Worm (Caenorhabditis elegans): Measurements from ENCODE around the gene mom-2.

mom-2 gene

ce11 chrV:8370705-8371104 lies 14.9 kb downstream of the mom-2 start, which contains the start of gene gpa-2:
Gene gpa-2, plus strand, starts transcription at chrV:8371005.
- TF ChIP-seq elt-1 (tag; optimal IDR thresholded peaks at IDR 0.05; ENCODE audit: borderline replicate concordance, insufficient read depth) = no peak
- TF ChIP-seq cnd-1 (tag; optimal IDR thresholded peaks at IDR 0.05) = no peak
- TF ChIP-seq blmp-1 (tag; optimal IDR thresholded peaks at IDR 0.05) = no peak
- TF ChIP-seq lin-13 (tag; optimal IDR thresholded peaks at IDR 0.05) = no peak
- TF ChIP-seq unc-120 (tag; optimal IDR thresholded peaks at IDR 0.05; ENCODE audit: poor library complexity, severe bottlenecking) = no peak
- TF ChIP-seq ztf-11 (tag; optimal IDR thresholded peaks at IDR 0.05) = no peak
- TF ChIP-seq nhr-2 (tag; optimal IDR thresholded peaks at IDR 0.05) = no peak
- no peak for TF ChIP-seq bed-3 (GFP tag; optimal IDR thresholded peaks at IDR 0.05)
- TF ChIP-seq ceh-39 (tag; optimal IDR thresholded peaks at IDR 0.05) = no peak
- no peak for TF ChIP-seq elt-3 (tag; optimal IDR thresholded peaks at IDR 0.05)
- TF ChIP-seq mep-1 (tag; optimal IDR thresholded peaks at IDR 0.05) = no peak
- TF ChIP-seq ham-2 (GFP tag; optimal IDR thresholded peaks at IDR 0.05) = no peak
- TF ChIP-seq M03D4.4 (tag; optimal IDR thresholded peaks at IDR 0.05) = no peak
- TF ChIP-seq lsy-2 (tag; optimal IDR thresholded peaks at IDR 0.05) = no peak
- no peak for TF ChIP-seq ces-1 (GFP tag; optimal IDR thresholded peaks at IDR 0.05)

ce11 chrV:8375419-8375818 lies 19.6 kb downstream of the mom-2 start, which contains the start of gene F38E1.10:
Gene F38E1.10, minus strand, starts transcription at chrV:8375519.
- TF ChIP-seq sptf-1 (tag; optimal IDR thresholded peaks at IDR 0.05) = no peak
- no peak for TF ChIP-seq ces-1 (GFP tag; optimal IDR thresholded peaks at IDR 0.05)
- TF ChIP-seq nhr-12 (tag; optimal IDR thresholded peaks at IDR 0.05) = no peak
- no peak for TF ChIP-seq snpc-4 (tag; optimal IDR thresholded peaks at IDR 0.05)
- no peak for TF ChIP-seq mls-2 (tag; optimal IDR thresholded peaks at IDR 0.05)
- no peak for TF ChIP-seq pha-4 (tag; optimal IDR thresholded peaks at IDR 0.05)
- no peak for TF ChIP-seq unc-39 (tag; optimal IDR thresholded peaks at IDR 0.05)
- TF ChIP-seq mab-5 (tag; optimal IDR thresholded peaks at IDR 0.05) = no peak
- no peak for TF ChIP-seq nhr-76 (tag; optimal IDR thresholded peaks at IDR 0.05)
- no peak for TF ChIP-seq unc-120 (tag; optimal IDR thresholded peaks at IDR 0.05; ENCODE audit: poor library complexity, severe bottlenecking)
- no peak for TF ChIP-seq ceh-39 (tag; optimal IDR thresholded peaks at IDR 0.05)
- no peak for TF ChIP-seq tbx-8 (GFP tag; optimal IDR thresholded peaks at IDR 0.05)
- TF ChIP-seq lin-32 (GFP tag; optimal IDR thresholded peaks at IDR 0.05) = no peak
- no peak for TF ChIP-seq ztf-11 (tag; optimal IDR thresholded peaks at IDR 0.05)
- no peak for TF ChIP-seq sem-2 (GFP tag; optimal IDR thresholded peaks at IDR 0.05)
- no peak for TF ChIP-seq elt-3 (tag; optimal IDR thresholded peaks at IDR 0.05)
- no peak for TF ChIP-seq M03D4.4 (tag; optimal IDR thresholded peaks at IDR 0.05)

- no peak for TF ChIP-seq ces-1 (GFP tag; optimal IDR thresholded peaks at IDR 0.05)
- no peak for TF ChIP-seq unc-39 (tag; optimal IDR thresholded peaks at IDR 0.05)
- no peak for TF ChIP-seq drap-1 (GFP tag; optimal IDR thresholded peaks at IDR 0.05)
- TF ChIP-seq nhr-2 (tag; optimal IDR thresholded peaks at IDR 0.05) = no peak
- no peak for TF ChIP-seq ham-2 (GFP tag; optimal IDR thresholded peaks at IDR 0.05)
- no peak for TF ChIP-seq unc-120 (tag; optimal IDR thresholded peaks at IDR 0.05; ENCODE audit: poor library complexity, severe bottlenecking)
- TF ChIP-seq snpc-4 (tag; optimal IDR thresholded peaks at IDR 0.05) = no peak
- no peak for TF ChIP-seq M03D4.4 (tag; optimal IDR thresholded peaks at IDR 0.05)
- TF ChIP-seq nhr-28 (tag; optimal IDR thresholded peaks at IDR 0.05) = no peak
- TF ChIP-seq blmp-1 (tag; optimal IDR thresholded peaks at IDR 0.05) = no peak
- no peak for TF ChIP-seq ceh-43 (GFP tag; optimal IDR thresholded peaks at IDR 0.05)
- TF ChIP-seq bed-3 (GFP tag; optimal IDR thresholded peaks at IDR 0.05) = no peak
- TF ChIP-seq nhr-237 (tag; optimal IDR thresholded peaks at IDR 0.05) = no peak
- no peak for TF ChIP-seq unc-62 (GFP tag; optimal IDR thresholded peaks at IDR 0.05)
- no peak for TF ChIP-seq mep-1 (tag; optimal IDR thresholded peaks at IDR 0.05)
- no peak for TF ChIP-seq lin-13 (tag; optimal IDR thresholded peaks at IDR 0.05)
- TF ChIP-seq mab-5 (tag; optimal IDR thresholded peaks at IDR 0.05) = no peak
Measured at ce11 chrV:8375849-8376248, 20.1 kb downstream of the mom-2 start, which contains the start of gene F38E1.3. Gene F38E1.3, plus strand, starts transcription at chrV:8376149.

- TF ChIP-seq pha-4 (tag; optimal IDR thresholded peaks at IDR 0.05) (no peak), mep-1 (tag; optimal IDR thresholded peaks at IDR 0.05) (no peak), M03D4.4 (tag; optimal IDR thresholded peaks at IDR 0.05) (no peak), nhr-2 (tag; optimal IDR thresholded peaks at IDR 0.05) (no peak), unc-62 (GFP tag; optimal IDR thresholded peaks at IDR 0.05) (no peak), lsy-2 (tag; optimal IDR thresholded peaks at IDR 0.05) (no peak), drap-1 (GFP tag; optimal IDR thresholded peaks at IDR 0.05) (no peak), ceh-43 (GFP tag; optimal IDR thresholded peaks at IDR 0.05) (no peak), blmp-1 (tag; optimal IDR thresholded peaks at IDR 0.05) (no peak), elt-3 (tag; optimal IDR thresholded peaks at IDR 0.05) (no peak), snpc-4 (tag; optimal IDR thresholded peaks at IDR 0.05) (no peak), mab-5 (tag; optimal IDR thresholded peaks at IDR 0.05) (no peak), mls-2 (tag; optimal IDR thresholded peaks at IDR 0.05) (no peak), lin-32 (GFP tag; optimal IDR thresholded peaks at IDR 0.05) (no peak), zip-8 (tag; optimal IDR thresholded peaks at IDR 0.05) (no peak), unc-120 (tag; optimal IDR thresholded peaks at IDR 0.05; ENCODE audit: poor library complexity, severe bottlenecking) (no peak), nhr-28 (tag; optimal IDR thresholded peaks at IDR 0.05) (no peak)
Measured at ce11 chrV:8379206-8379605, 23.4 kb downstream of the mom-2 start, which contains the start of gene F52E1.5. Gene F52E1.5, plus strand, starts transcription at chrV:8379506.
